Worm (Caenorhabditis elegans) whole organism, L1 larva: ENCODE data around the gene Y62E10A.13.

ENCODE experiments used
- C16A3.4 ChIP-seq: fragments of 150-350 bp; optimal IDR thresholded peaks from 2 replicates; lab custom pipeline; 2014; ENCODE audit warnings: missing biosample characterization, missing genetic modification characterization
- C34B4.2 ChIP-seq: sonication (generic microtip); optimal IDR thresholded peaks from 2 replicates; lab custom pipeline; 2017; ENCODE audit warnings: mild to moderate bottlenecking, missing genetic modification characterization, missing compliant biosample characterization
- F16B12.6 ChIP-seq: fragments of 150-350 bp; optimal IDR thresholded peaks from 2 replicates; lab custom pipeline; 2014; ENCODE audit warnings: missing biosample characterization, missing genetic modification characterization
- Y116A8C.19 ChIP-seq: sonication (generic microtip); optimal IDR thresholded peaks from 2 replicates; lab custom pipeline; 2016; ENCODE audit warnings: missing compliant biosample characterization, missing genetic modification characterization, borderline replicate concordance
- aly-2 ChIP-seq: fragments of 150-350 bp; optimal IDR thresholded peaks from 2 replicates; lab custom pipeline; 2014; ENCODE audit warnings: missing biosample characterization, missing genetic modification characterization
- ceh-63 ChIP-seq: fragments of 200-800 bp; sonication (Bioruptor generic); optimal IDR thresholded peaks from 2 replicates; lab custom pipeline; 2018; ENCODE audit warnings: mild to moderate bottlenecking, missing genetic modification characterization, missing compliant biosample characterization
- ceh-8 ChIP-seq: fragments of 200-800 bp; sonication (Bioruptor generic); optimal IDR thresholded peaks from 2 replicates; lab custom pipeline; 2018; ENCODE audit warnings: mild to moderate bottlenecking, missing genetic modification characterization, moderate library complexity, missing compliant biosample characterization
- ces-1 ChIP-seq: fragments of 150-350 bp; optimal IDR thresholded peaks from 2 replicates; lab custom pipeline; 2014; ENCODE audit warnings: missing biosample characterization, missing genetic modification reagents, missing genetic modification characterization
- dpl-1 ChIP-seq, 3 experiments: fragments of 150-350 bp in 2 of 3; sonication (generic microtip) in 1 of 3; optimal IDR thresholded peaks; 2 replicates each; lab custom pipeline; 2014 to 2017; ENCODE audit warnings: missing biosample characterization in 3 of 3, missing genetic modification characterization in 3 of 3, missing genetic modification reagents in 3 of 3
- dsc-1 ChIP-seq: sonication (generic microtip); optimal IDR thresholded peaks from 2 replicates; lab custom pipeline; 2016; ENCODE audit warnings: mild to moderate bottlenecking, missing genetic modification characterization, missing compliant biosample characterization
- efl-1 ChIP-seq, 4 experiments: fragments of 150-350 bp; optimal IDR thresholded peaks in 3 of 4; peaks in 1 of 4; 1 replicate in 1 of 4; 2 replicates in 3 of 4; lab custom pipeline; 2014; ENCODE audit warnings: missing biosample characterization in 2 of 4, missing genetic modification characterization in 2 of 4, missing genetic modification reagents in 2 of 4
- egl-27 ChIP-seq, 2 experiments: fragments of 150-350 bp in 1 of 2; sonication (generic microtip); optimal IDR thresholded peaks; 3 replicates each; lab custom pipeline; 2017 to 2018; ENCODE audit warnings: missing biosample characterization in 2 of 2, missing genetic modification characterization in 2 of 2, missing genetic modification reagents in 2 of 2
- elt-3 ChIP-seq, 6 experiments: fragments of 150-350 bp in 1 of 6; sonication (generic microtip); optimal IDR thresholded peaks; 2 replicates each; lab custom pipeline; 2017 to 2018; ENCODE audit warnings: missing biosample characterization in 6 of 6, missing genetic modification characterization in 6 of 6, inconsistent platforms in 1 of 6
- ets-5 ChIP-seq: fragments of 200-800 bp; sonication (Bioruptor generic); IDR thresholded peaks from 2 replicates; pipeline ENCODE4 v1.3.6; 2022; ENCODE audit warnings: missing genetic modification characterization, missing compliant biosample characterization
- fkh-10 ChIP-seq: sonication (generic microtip); optimal IDR thresholded peaks from 2 replicates; lab custom pipeline; 2017; ENCODE audit warnings: missing biosample characterization, missing genetic modification reagents, missing genetic modification characterization
- fkh-4 ChIP-seq: sonication (generic microtip); optimal IDR thresholded peaks from 2 replicates; lab custom pipeline; 2016; ENCODE audit warnings: missing compliant biosample characterization, missing genetic modification characterization, borderline replicate concordance
- fkh-8 ChIP-seq: sonication (generic microtip); optimal IDR thresholded peaks from 2 replicates; lab custom pipeline; 2016; ENCODE audit warnings: mild to moderate bottlenecking, missing genetic modification characterization, missing compliant biosample characterization
- fos-1 ChIP-seq: fragments of 150-350 bp; optimal IDR thresholded peaks from 2 replicates; lab custom pipeline; 2014; ENCODE audit warnings: missing biosample characterization, missing genetic modification characterization
- hlh-17 ChIP-seq: fragments of 200-800 bp; sonication (Bioruptor generic); optimal IDR thresholded peaks from 2 replicates; lab custom pipeline; 2018; ENCODE audit warnings: missing genetic modification characterization, mild to moderate bottlenecking, missing compliant biosample characterization, moderate library complexity, borderline replicate concordance
- hpl-2 ChIP-seq: fragments of 150-350 bp; optimal IDR thresholded peaks from 2 replicates; lab custom pipeline; 2014; ENCODE audit warnings: missing biosample characterization, missing genetic modification reagents, missing genetic modification characterization
- isw-1 ChIP-seq: fragments of 200-800 bp; sonication (Bioruptor generic); IDR thresholded peaks from 2 replicates; pipeline ENCODE4 v1.3.6; 2022; ENCODE audit warnings: missing genetic modification characterization, missing compliant biosample characterization
- jun-1 ChIP-seq: fragments of 150-350 bp; optimal IDR thresholded peaks from 2 replicates; lab custom pipeline; 2014; ENCODE audit warnings: missing biosample characterization, missing genetic modification reagents, missing genetic modification characterization
- lin-13 ChIP-seq: fragments of 150-350 bp; optimal IDR thresholded peaks from 2 replicates; lab custom pipeline; 2014; ENCODE audit warnings: missing biosample characterization, missing genetic modification reagents, missing genetic modification characterization
- lin-14 ChIP-seq: fragments of 200-800 bp; sonication (Bioruptor generic); optimal IDR thresholded peaks from 2 replicates; lab custom pipeline; 2018; ENCODE audit warnings: mild to moderate bottlenecking, missing genetic modification characterization, moderate library complexity, missing compliant biosample characterization
- lin-15B ChIP-seq: fragments of 150-350 bp; sonication (generic microtip); optimal IDR thresholded peaks from 3 replicates; lab custom pipeline; 2014; ENCODE audit warnings: missing biosample characterization, missing genetic modification characterization
- mab-9 ChIP-seq: fragments of 200-800 bp; sonication (Bioruptor generic); IDR thresholded peaks from 2 replicates; pipeline ENCODE4 v1.3.6; 2022; ENCODE audit warnings: missing genetic modification reagents, missing genetic modification characterization, missing compliant biosample characterization
- mdl-1 ChIP-seq, 2 experiments: fragments of 150-350 bp; optimal IDR thresholded peaks; 2 replicates each; lab custom pipeline; 2014 to 2017; ENCODE audit warnings: missing biosample characterization in 2 of 2, missing genetic modification characterization in 2 of 2, inconsistent platforms in 1 of 2
- mef-2 ChIP-seq: fragments of 150-350 bp; optimal IDR thresholded peaks from 2 replicates; lab custom pipeline; 2014; ENCODE audit warnings: missing biosample characterization, missing genetic modification characterization
- nhr-12 ChIP-seq: sonication (generic microtip); optimal IDR thresholded peaks from 2 replicates; lab custom pipeline; 2017; ENCODE audit warnings: missing biosample characterization, missing genetic modification characterization
- nhr-19 ChIP-seq: fragments of 200-800 bp; sonication (Bioruptor generic); conservative IDR thresholded peaks from 2 replicates; pipeline ENCODE4 v1.3.6; 2022; ENCODE audit warnings: missing genetic modification characterization, missing compliant biosample characterization
- nhr-237 ChIP-seq: fragments of 150-350 bp; optimal IDR thresholded peaks from 2 replicates; lab custom pipeline; 2014; ENCODE audit warnings: missing biosample characterization, missing genetic modification characterization
- nhr-47 ChIP-seq: sonication (generic microtip); optimal IDR thresholded peaks from 2 replicates; lab custom pipeline; 2016; ENCODE audit warnings: mild to moderate bottlenecking, missing genetic modification characterization, moderate library complexity, missing compliant biosample characterization
- nhr-77 ChIP-seq: fragments of 150-350 bp; optimal IDR thresholded peaks from 2 replicates; lab custom pipeline; 2014; ENCODE audit warnings: missing biosample characterization, missing genetic modification characterization
- nhr-84 ChIP-seq: sonication (generic microtip); optimal IDR thresholded peaks from 2 replicates; lab custom pipeline; 2017; ENCODE audit warnings: missing biosample characterization, missing genetic modification characterization
- nhr-85 ChIP-seq: sonication (generic microtip); peaks from one replicate; lab custom pipeline; 2016; ENCODE audit warnings: missing genetic modification characterization, inconsistent platforms, missing compliant biosample characterization
- pax-3 ChIP-seq: fragments of 200-800 bp; sonication (Bioruptor generic); optimal IDR thresholded peaks from 2 replicates; lab custom pipeline; 2018; ENCODE audit warnings: mild to moderate bottlenecking, missing genetic modification characterization, moderate library complexity, missing compliant biosample characterization
- rnt-1 ChIP-seq: sonication (generic microtip); optimal IDR thresholded peaks from 2 replicates; lab custom pipeline; 2016; ENCODE audit warnings: mild to moderate bottlenecking, missing genetic modification characterization, moderate library complexity, missing compliant biosample characterization
- skn-1 ChIP-seq: fragments of 150-350 bp; optimal IDR thresholded peaks from 2 replicates; lab custom pipeline; 2014; ENCODE audit warnings: missing biosample characterization, missing genetic modification characterization
- snpc-4 ChIP-seq: fragments of 150-350 bp; optimal IDR thresholded peaks from 2 replicates; lab custom pipeline; 2014; ENCODE audit warnings: missing biosample characterization, missing genetic modification characterization
- snu-23 ChIP-seq: sonication (generic microtip); optimal IDR thresholded peaks from 2 replicates; lab custom pipeline; 2016; ENCODE audit warnings: missing genetic modification characterization, missing compliant biosample characterization
- sup-37 ChIP-seq: fragments of 200-800 bp; sonication (Bioruptor generic); optimal IDR thresholded peaks from 2 replicates; lab custom pipeline; 2018; ENCODE audit warnings: mild to moderate bottlenecking, missing genetic modification characterization, missing compliant biosample characterization
- tbx-2 ChIP-seq: sonication (generic microtip); optimal IDR thresholded peaks from 2 replicates; lab custom pipeline; 2016; ENCODE audit warnings: missing genetic modification characterization, missing compliant biosample characterization
- unc-62 ChIP-seq: fragments of 150-350 bp; optimal IDR thresholded peaks from 2 replicates; lab custom pipeline; 2014; ENCODE audit warnings: missing biosample characterization, missing genetic modification reagents, missing genetic modification characterization
- unc-98 ChIP-seq: fragments of 200-800 bp; sonication (Bioruptor generic); IDR thresholded peaks from 2 replicates; pipeline ENCODE4 v1.3.6; 2022; ENCODE audit warnings: missing genetic modification characterization, missing compliant biosample characterization
- vab-15 ChIP-seq: sonication (generic microtip); optimal IDR thresholded peaks from 2 replicates; lab custom pipeline; 2017; ENCODE audit warnings: missing genotype, mild to moderate bottlenecking, missing genetic modification characterization, missing compliant biosample characterization
- xbp-1 ChIP-seq: sonication (generic microtip); optimal IDR thresholded peaks from 2 replicates; lab custom pipeline; 2016; ENCODE audit warnings: missing genetic modification characterization, missing compliant biosample characterization
- zag-1 ChIP-seq: fragments of 150-350 bp; optimal IDR thresholded peaks from 2 replicates; lab custom pipeline; 2014; ENCODE audit warnings: missing biosample characterization, missing genetic modification characterization
- zip-4 ChIP-seq: fragments of 200-800 bp; sonication (Bioruptor generic); optimal IDR thresholded peaks from 2 replicates; lab custom pipeline; 2018; ENCODE audit warnings: mild to moderate bottlenecking, missing genetic modification characterization, moderate library complexity, missing compliant biosample characterization
- ztf-11 ChIP-seq, 2 experiments: sonication (generic microtip); optimal IDR thresholded peaks; 2 replicates each; lab custom pipeline; 2016 to 2017; ENCODE audit warnings: missing genetic modification characterization in 2 of 2, missing biosample characterization in 1 of 2, missing compliant biosample characterization in 1 of 2
- ztf-4 ChIP-seq: fragments of 150-350 bp; optimal IDR thresholded peaks from 2 replicates; lab custom pipeline; 2014; ENCODE audit warnings: missing biosample characterization, missing genetic modification characterization

Gene Y62E10A.13

DNA sequence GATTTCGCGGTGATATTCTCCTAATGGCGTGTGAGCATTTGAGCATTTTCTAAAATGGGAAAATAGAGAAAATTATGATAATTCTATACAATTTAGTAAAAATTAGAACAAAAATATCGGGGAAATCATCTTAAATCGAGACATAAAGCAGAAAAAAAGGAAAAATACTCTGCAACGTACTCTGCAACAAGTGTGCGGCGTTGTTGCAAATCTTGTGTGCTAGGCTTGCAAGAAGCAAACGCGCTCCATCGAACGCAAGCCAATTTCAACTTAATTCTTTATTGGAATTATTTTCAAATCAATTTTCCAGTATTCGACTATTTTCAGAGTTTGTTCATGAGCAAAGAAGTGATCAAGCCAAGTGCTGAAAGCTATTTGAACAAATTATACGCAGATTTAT lies 12.8 kb downstream of the Y62E10A.13 start, which contains the start of the genes Y62E10A.20, Y62E10A.23 and mdt-9 (continued):
- no peak for TF ChIP-seq unc-62
- TF ChIP-seq hlh-17 (GFP tag; lab: Kevin White, UChicago): no peak
- TF ChIP-seq lin-15B (tag; lab: Kevin White, UChicago): peak; percentile 89
- TF ChIP-seq unc-98 (GFP tag; lab: Robert Waterston, UW): no peak
- peak; percentile 84 for TF ChIP-seq nhr-47 (tag; lab: Kevin White, UChicago)
- TF ChIP-seq isw-1: peak; percentile 59
- TF ChIP-seq fos-1 (tag; lab: Kevin White, UChicago): peak; percentile 67
- no peak for TF ChIP-seq mef-2 (tag; lab: Kevin White, UChicago)
- TF ChIP-seq sup-37 (GFP tag; lab: Kevin White, UChicago): no peak
- no peak for TF ChIP-seq fkh-10 (GFP tag; lab: Kevin White, UChicago)
- peak; percentile 63 to 76 (median 75) for TF ChIP-seq dpl-1 (GFP tag; optimal IDR thresholded peaks at IDR 0.05; lab: Kevin White, UChicago)
- TF ChIP-seq nhr-84 (tag; lab: Kevin White, UChicago): no peak
- peak; percentile 78 for TF ChIP-seq dsc-1 (tag; lab: Kevin White, UChicago)
- no peak for TF ChIP-seq ces-1 (GFP tag; lab: Kevin White, UChicago)
- peak; percentile 19 for TF ChIP-seq F16B12.6 (tag; lab: Kevin White, UChicago)
- TF ChIP-seq ceh-63 (GFP tag; lab: Kevin White, UChicago): no peak
- peak; percentile 28 for TF ChIP-seq snpc-4 (tag; lab: Kevin White, UChicago)
- TF ChIP-seq ztf-11 (tag; optimal IDR thresholded peaks at IDR 0.05; lab: Kevin White, UChicago): peak in 1 of 2 experiments; percentile 47
- TF ChIP-seq ztf-4: no peak
- TF ChIP-seq mab-9 (GFP tag; lab: Robert Waterston, UW): no peak
- no peak for TF ChIP-seq egl-27 (tag; optimal IDR thresholded peaks at IDR 0.05; lab: Kevin White, UChicago)
- TF ChIP-seq efl-1 (optimal IDR thresholded peaks at IDR 0.05; lab: Kevin White, UChicago): peak; percentile 75 to 76
- peak; percentile 70 to 97 for TF ChIP-seq efl-1 (GFP tag; optimal IDR thresholded peaks at IDR 0.05 in 1 of 2; lab: Kevin White, UChicago)
- TF ChIP-seq nhr-19: peak; percentile 74
- TF ChIP-seq jun-1 (tag; lab: Kevin White, UChicago): peak; percentile 64
- TF ChIP-seq mdl-1 (tag; optimal IDR thresholded peaks at IDR 0.05; lab: Kevin White, UChicago): peak in 1 of 2 experiments; percentile 69
- peak; percentile 83 for TF ChIP-seq snu-23 (GFP tag; lab: Kevin White, UChicago)
- peak; percentile 78 for TF ChIP-seq nhr-85 (tag; lab: Kevin White, UChicago)
- TF ChIP-seq zag-1 (tag; lab: Kevin White, UChicago): no peak
- TF ChIP-seq nhr-12 (tag; lab: Kevin White, UChicago): no peak
- TF ChIP-seq tbx-2 (tag; lab: Kevin White, UChicago): peak; percentile 75
- peak; percentile 76 for TF ChIP-seq lin-14

DNA sequence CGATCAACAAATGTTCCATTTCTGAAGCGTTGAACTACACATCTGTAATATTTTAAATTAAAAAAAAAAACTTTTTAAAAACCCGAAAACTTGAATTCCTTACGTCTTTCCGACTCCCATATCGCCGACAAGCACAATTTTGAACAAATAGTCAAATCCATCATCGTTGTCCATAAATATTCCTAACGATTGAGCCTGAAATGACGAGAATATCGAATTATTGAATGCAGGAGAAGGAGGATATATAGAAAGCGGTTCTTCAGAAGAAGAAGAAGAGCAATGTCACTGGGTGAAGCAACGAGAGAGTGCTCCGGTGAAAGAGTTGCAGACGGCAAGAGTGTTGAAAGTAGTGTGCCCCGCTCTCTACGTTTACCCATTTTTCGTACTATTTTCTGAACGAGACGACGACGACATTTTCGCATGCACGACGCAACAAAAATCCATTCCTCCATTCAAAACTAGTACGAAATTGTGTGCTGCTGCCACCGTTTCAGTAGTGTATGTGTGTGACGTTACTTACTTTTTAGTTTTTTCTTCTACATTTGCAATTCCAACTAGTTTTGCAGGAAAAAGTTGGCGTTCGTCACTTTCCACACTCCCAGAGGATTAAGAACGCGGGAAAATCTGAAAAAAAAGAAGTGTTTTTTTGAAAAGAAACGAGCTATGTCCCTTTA lies 15.0 kb downstream of the Y62E10A.13 start, which contains the start of gene rab-19:
rab-19 (minus strand) TSS at position 624 of the 674 bp plus-strand sequence.
- no peak for TF ChIP-seq lin-13 (GFP tag; lab: Kevin White, UChicago)
- TF ChIP-seq nhr-84 (tag; lab: Kevin White, UChicago): no peak
- no peak for TF ChIP-seq lin-14
- TF ChIP-seq Y116A8C.19: no peak
- TF ChIP-seq C34B4.2 (tag; lab: Kevin White, UChicago): no peak
- TF ChIP-seq fkh-4 (tag; lab: Kevin White, UChicago): no peak
- TF ChIP-seq pax-3 (tag; lab: Kevin White, UChicago): no peak
- no peak for TF ChIP-seq skn-1 (tag; lab: Kevin White, UChicago)
- TF ChIP-seq vab-15 (tag; lab: Kevin White, UChicago): no peak
- TF ChIP-seq xbp-1 (tag; lab: Kevin White, UChicago): peak; percentile 14
- TF ChIP-seq hlh-17 (GFP tag; lab: Kevin White, UChicago): no peak
- TF ChIP-seq unc-98 (GFP tag; lab: Robert Waterston, UW): no peak
- TF ChIP-seq fkh-8: peak; percentile 26
- no peak for TF ChIP-seq rnt-1
- TF ChIP-seq aly-2 (tag; lab: Kevin White, UChicago): no peak
- no peak for TF ChIP-seq elt-3 (tag; optimal IDR thresholded peaks at IDR 0.05; lab: Kevin White, UChicago)
- TF ChIP-seq nhr-47 (tag; lab: Kevin White, UChicago): peak; percentile 17
- no peak for TF ChIP-seq ets-5 (GFP tag; lab: Robert Waterston, UW)
- no peak for TF ChIP-seq ceh-8 (GFP tag; lab: Kevin White, UChicago)
- TF ChIP-seq nhr-237 (tag; lab: Kevin White, UChicago): no peak
- TF ChIP-seq C16A3.4 (tag; lab: Kevin White, UChicago): no peak
- no peak for TF ChIP-seq nhr-85 (tag; lab: Kevin White, UChicago)
- no peak for TF ChIP-seq nhr-77 (tag; lab: Kevin White, UChicago)
- no peak for TF ChIP-seq zip-4 (GFP tag; lab: Kevin White, UChicago)
- no peak for TF ChIP-seq hpl-2 (GFP tag; lab: Kevin White, UChicago)
